Fruit fly (Drosophila melanogaster): ENCODE measurements around the gene CG11586.

Gene CG11586

DNA sequence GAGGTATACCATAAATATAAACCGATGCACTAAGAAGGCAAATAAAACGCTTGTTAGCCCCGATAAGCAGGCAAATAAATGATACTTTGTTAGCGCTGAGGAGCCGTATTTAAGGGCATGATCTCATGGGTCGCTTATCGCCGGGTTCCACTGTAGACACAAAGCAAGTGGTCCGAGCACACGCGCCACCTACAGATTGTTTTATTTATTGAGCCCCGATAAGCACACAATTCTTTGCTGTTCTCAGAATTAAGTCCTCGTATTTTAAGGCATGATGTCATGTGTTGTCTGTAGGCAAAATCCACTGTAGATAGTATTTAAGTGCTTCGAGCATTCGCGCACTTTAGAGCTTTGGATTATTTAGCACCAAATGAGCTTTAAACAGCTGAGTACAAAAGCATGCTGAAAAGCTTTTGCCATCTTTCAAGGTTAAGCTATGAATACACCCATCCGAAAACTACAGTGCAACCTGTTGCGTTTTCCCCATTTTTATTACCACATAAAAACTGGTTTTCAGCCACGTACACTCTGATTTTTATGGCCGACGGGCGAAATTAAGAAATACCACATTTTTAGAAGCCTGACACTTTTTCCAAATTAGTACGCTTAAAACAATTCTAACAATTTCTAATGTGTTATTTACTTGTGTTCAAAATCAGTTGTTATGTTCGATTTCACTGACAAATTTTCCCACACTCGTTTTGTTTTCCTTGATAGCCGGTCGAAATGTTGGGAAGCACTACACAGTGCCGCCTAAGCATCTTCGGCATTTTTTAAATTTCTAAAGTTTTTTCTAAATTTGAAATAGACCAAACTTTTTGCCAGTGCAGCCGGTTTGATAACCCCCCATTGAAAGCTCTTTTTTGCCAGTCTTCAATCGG lies 22.6 kb downstream of the CG11586 start, which contains the start of gene Sqor:
Gene Sqor (plus strand): TSS at position 732 of the 881 bp plus-strand sequence.
- TF ChIP-seq emc (GFP tag; optimal IDR thresholded peaks at IDR 0.05) (peak; percentile 71), trh (GFP tag; optimal IDR thresholded peaks at IDR 0.05) (peak; percentile 79), CG12219 (GFP tag; optimal IDR thresholded peaks at IDR 0.05) (peak; percentile 81), HmgZ (tag; optimal IDR thresholded peaks at IDR 0.05) (peak; percentile 87), Mrtf (GFP tag; IDR thresholded peaks at IDR 0.05) (peak; percentile 74), CG8478 (optimal IDR thresholded peaks at IDR 0.05) (no peak), Chrac-16 (GFP tag; optimal IDR thresholded peaks at IDR 0.05) (peak; percentile 68), yki (optimal IDR thresholded peaks at IDR 0.05) (no peak), CG15601 (tag; optimal IDR thresholded peaks at IDR 0.05) (peak; percentile 78), kay (GFP tag; optimal IDR thresholded peaks at IDR 0.05) (peak; percentile 54), salm (tag; optimal IDR thresholded peaks at IDR 0.05) (peak; percentile 77), Oaz (GFP tag; IDR thresholded peaks at IDR 0.05) (peak; percentile 72), gro (GFP tag; optimal IDR thresholded peaks at IDR 0.05) (peak; percentile 91), CG12104 (GFP tag; optimal IDR thresholded peaks at IDR 0.05) (peak; percentile 74), grau (tag; optimal IDR thresholded peaks at IDR 0.05) (peak; percentile 99), lola (GFP tag; optimal IDR thresholded peaks at IDR 0.05) (peak in 1 of 3 experiments; percentile 64), Awh (GFP tag; IDR thresholded peaks at IDR 0.05) (peak; percentile 64; the same call in 1 of the 2 replicates), Bdp1 (GFP tag; optimal IDR thresholded peaks at IDR 0.05) (peak; percentile 82), grn (GFP tag; optimal IDR thresholded peaks at IDR 0.05) (peak; percentile 8), ttk (GFP tag; IDR thresholded peaks at IDR 0.05) (peak; percentile 65), Elba2 (GFP tag; optimal IDR thresholded peaks at IDR 0.05) (no peak), Nf-YB (GFP tag; optimal IDR thresholded peaks at IDR 0.05) (peak; percentile 68), bcd (GFP tag; optimal IDR thresholded peaks at IDR 0.05) (peak; percentile 90), CG11247 (GFP tag; IDR thresholded peaks at IDR 0.05) (peak; percentile 74), CG7928 (GFP tag; optimal IDR thresholded peaks at IDR 0.05) (peak; percentile 71), Eip74EF (GFP tag; optimal IDR thresholded peaks at IDR 0.05) (peak in 1 of 2 experiments; percentile 70), CG12299 (tag; optimal IDR thresholded peaks at IDR 0.05) (peak; percentile 83), pb (GFP tag; optimal IDR thresholded peaks at IDR 0.05) (peak; percentile 88), CG1832 (GFP tag; optimal IDR thresholded peaks at IDR 0.05) (no peak), CG13296 (GFP tag; optimal IDR thresholded peaks at IDR 0.05) (peak; percentile 93), CG8388 (GFP tag; optimal IDR thresholded peaks at IDR 0.05) (peak; percentile 68), hth (optimal IDR thresholded peaks at IDR 0.05) (no peak), esg (GFP tag; conservative IDR thresholded peaks at IDR 0.05) (peak; percentile 77), fd64A (GFP tag; optimal IDR thresholded peaks at IDR 0.05) (no peak), dmrt11E (tag; optimal IDR thresholded peaks at IDR 0.05) (no peak), CG17328 (GFP tag; IDR thresholded peaks at IDR 0.05) (peak; percentile 63), fd102C (GFP tag; optimal IDR thresholded peaks at IDR 0.05) (no peak), lab (GFP tag; optimal IDR thresholded peaks at IDR 0.05) (peak; percentile 84), CG7372 (GFP tag; IDR thresholded peaks at IDR 0.05) (peak; percentile 60), CG17612 (GFP tag; IDR thresholded peaks at IDR 0.05) (peak; percentile 24; the same call in 1 of the 2 replicates), slbo (GFP tag; IDR thresholded peaks at IDR 0.05) (peak; percentile 87), exex (tag; optimal IDR thresholded peaks at IDR 0.05) (peak; percentile 44), Vsx1 (GFP tag; optimal IDR thresholded peaks at IDR 0.05) (no peak), CG2202 (tag; optimal IDR thresholded peaks at IDR 0.05) (peak; percentile 43), CG34422 (GFP tag; IDR thresholded peaks at IDR 0.05) (peak; percentile 76; the same call in 2 of the 3 replicates), wdn (GFP tag; IDR thresholded peaks at IDR 0.05) (peak; percentile 70), sima (GFP tag; optimal IDR thresholded peaks at IDR 0.05) (peak; percentile 53), Ets97D (GFP tag; optimal IDR thresholded peaks at IDR 0.05) (peak; percentile 20), CG10267 (tag; optimal IDR thresholded peaks at IDR 0.05) (peak; percentile 56)

Measured in whole organism, embryonic.